Worm (Caenorhabditis elegans) whole organism, young adult: ENCODE results near the gene Y39E4B.6.
A peak's percentile ranks its signal among the peaks of the same experiment; 100 is the strongest.

ENCODE experiments used
- B0035.1 ChIP-seq: sonication (generic microtip); optimal IDR thresholded peaks from 2 replicates; lab custom pipeline; 2016; ENCODE audit warnings: missing genetic modification characterization, mild to moderate bottlenecking, missing compliant biosample characterization, missing genotype, missing genetic modification reagents
- C06A6.2 ChIP-seq: fragments of 200-800 bp; sonication (Bioruptor generic); conservative IDR thresholded peaks from 2 replicates; pipeline ENCODE4 v1.3.6; 2022; ENCODE audit warnings: missing genetic modification characterization, missing compliant biosample characterization
- F23B12.7 ChIP-seq: sonication (generic microtip); optimal IDR thresholded peaks from 2 replicates; lab custom pipeline; 2017; ENCODE audit warnings: missing genetic modification characterization, mild to moderate bottlenecking, missing compliant biosample characterization, antibody characterized with exemption, moderate library complexity; ENCODE audit not compliant: insufficient read depth
- F37B4.10 ChIP-seq: fragments of 200-800 bp; sonication (Bioruptor generic); IDR thresholded peaks from 2 replicates; pipeline ENCODE4 v1.3.6; 2022; ENCODE audit warnings: missing genetic modification characterization, missing compliant biosample characterization
- F57A8.1 ChIP-seq: fragments of 200-800 bp; sonication (Bioruptor generic); optimal IDR thresholded peaks from 2 replicates; lab custom pipeline; 2018; ENCODE audit warnings: mild to moderate bottlenecking, missing genetic modification characterization, moderate library complexity, missing compliant biosample characterization
- K11D2.4 ChIP-seq: fragments of 200-800 bp; sonication (Bioruptor generic); IDR thresholded peaks from 2 replicates; pipeline ENCODE4 v1.3.6; 2022; ENCODE audit warnings: missing genetic modification reagents, missing genetic modification characterization, missing compliant biosample characterization
- T07F8.4 ChIP-seq: sonication (generic microtip); optimal IDR thresholded peaks from 2 replicates; lab custom pipeline; 2016; ENCODE audit warnings: mild to moderate bottlenecking, missing genetic modification characterization, moderate library complexity, missing compliant biosample characterization
- ZK185.1 ChIP-seq: sonication (generic microtip); optimal IDR thresholded peaks from 2 replicates; lab custom pipeline; 2016; ENCODE audit warnings: mild to moderate bottlenecking, missing genetic modification characterization, missing compliant biosample characterization; ENCODE audit not compliant: poor library complexity, severe bottlenecking
- ama-1 ChIP-seq, 3 experiments: fragments of 150-350 bp in 1 of 3; sonication (generic microtip) in 2 of 3; optimal IDR thresholded peaks; 2 replicates each; lab custom pipeline; 2014 to 2018; ENCODE audit warnings: missing biosample characterization in 2 of 3, missing genetic modification characterization in 2 of 3, missing genetic modification reagents in 2 of 3
- atf-7 ChIP-seq: sonication (generic microtip); optimal IDR thresholded peaks from 2 replicates; lab custom pipeline; 2017; ENCODE audit warnings: mild to moderate bottlenecking, missing genetic modification characterization, missing compliant biosample characterization
- athp-1 ChIP-seq: sonication (generic microtip); optimal IDR thresholded peaks from 2 replicates; lab custom pipeline; 2017; ENCODE audit warnings: mild to moderate bottlenecking, missing genetic modification characterization, missing compliant biosample characterization
- attf-6 ChIP-seq: fragments of 200-800 bp; sonication (Bioruptor generic); IDR thresholded peaks from 2 replicates; pipeline ENCODE4 v1.3.6; 2022; ENCODE audit warnings: missing genetic modification reagents, missing genetic modification characterization, missing compliant biosample characterization
- ccch-3 ChIP-seq: fragments of 200-800 bp; sonication (Bioruptor generic); optimal IDR thresholded peaks from 2 replicates; lab custom pipeline; 2018; ENCODE audit warnings: mild to moderate bottlenecking, missing genetic modification characterization, missing compliant biosample characterization
- cebp-1 ChIP-seq, 2 experiments: fragments of 200-800 bp in 1 of 2; sonication (Bioruptor generic) in 1 of 2; sonication (generic microtip) in 1 of 2; IDR thresholded peaks in 1 of 2; optimal IDR thresholded peaks in 1 of 2; 2 replicates each; pipeline versions ENCODE4 v1.3.6 to Lab custom; 2017 to 2022; ENCODE audit warnings: missing compliant biosample characterization in 2 of 2, missing genetic modification characterization in 2 of 2, mild to moderate bottlenecking in 1 of 2, missing genetic modification reagents in 1 of 2, moderate library complexity in 1 of 2
- ceh-100 ChIP-seq: fragments of 200-800 bp; sonication (Bioruptor generic); IDR thresholded peaks from 2 replicates; pipeline ENCODE4 v1.3.6; 2022; ENCODE audit warnings: missing genetic modification reagents, missing genetic modification characterization, missing compliant biosample characterization
- ceh-27 ChIP-seq: fragments of 200-800 bp; sonication (Bioruptor generic); optimal IDR thresholded peaks from 2 replicates; lab custom pipeline; 2018; ENCODE audit warnings: mild to moderate bottlenecking, missing genetic modification characterization, moderate library complexity, missing compliant biosample characterization
- dox-1 ChIP-seq: fragments of 200-800 bp; sonication (Bioruptor generic); IDR thresholded peaks from 2 replicates; pipeline ENCODE4 v1.3.6; 2022; ENCODE audit warnings: missing genetic modification reagents, missing genetic modification characterization, missing compliant biosample characterization
- dpl-1 ChIP-seq: fragments of 150-350 bp; optimal IDR thresholded peaks from 2 replicates; lab custom pipeline; 2014; ENCODE audit warnings: missing biosample characterization, missing genetic modification reagents, missing genetic modification characterization
- efl-1 ChIP-seq: fragments of 150-350 bp; optimal IDR thresholded peaks from 2 replicates; lab custom pipeline; 2014; ENCODE audit warnings: missing biosample characterization, missing genetic modification reagents, missing genetic modification characterization
- ekl-4 ChIP-seq: fragments of 200-800 bp; sonication (Bioruptor generic); IDR thresholded peaks from 2 replicates; pipeline ENCODE4 v1.3.6; 2022; ENCODE audit warnings: missing genetic modification reagents, missing genetic modification characterization, missing compliant biosample characterization
- ets-4 ChIP-seq: fragments of 200-800 bp; sonication (Bioruptor generic); optimal IDR thresholded peaks from 2 replicates; lab custom pipeline; 2018; ENCODE audit warnings: mild to moderate bottlenecking, missing genetic modification characterization, missing compliant biosample characterization
- gei-17 ChIP-seq: fragments of 200-800 bp; sonication (Bioruptor generic); optimal IDR thresholded peaks from 2 replicates; lab custom pipeline; 2018; ENCODE audit warnings: mild to moderate bottlenecking, missing genetic modification characterization, missing compliant biosample characterization
- hlh-12 ChIP-seq: sonication (generic microtip); optimal IDR thresholded peaks from 2 replicates; lab custom pipeline; 2016; ENCODE audit warnings: missing genetic modification characterization, missing compliant biosample characterization
- hmg-1.2 ChIP-seq: fragments of 200-800 bp; sonication (Bioruptor generic); IDR thresholded peaks from 2 replicates; pipeline ENCODE4 v1.3.6; 2022; ENCODE audit warnings: missing genetic modification reagents, missing genetic modification characterization, missing compliant biosample characterization
- lag-1 ChIP-seq: fragments of 200-800 bp; sonication (Bioruptor generic); IDR thresholded peaks from 2 replicates; pipeline ENCODE4 v1.3.6; 2022; ENCODE audit warnings: missing genetic modification reagents, missing genetic modification characterization, missing compliant biosample characterization
- lin-40 ChIP-seq: sonication (generic microtip); optimal IDR thresholded peaks from 2 replicates; lab custom pipeline; 2016; ENCODE audit warnings: missing genetic modification characterization, mild to moderate bottlenecking, missing compliant biosample characterization, missing genotype, missing genetic modification reagents
- madf-10 ChIP-seq: sonication (generic microtip); optimal IDR thresholded peaks from 2 replicates; lab custom pipeline; 2016; ENCODE audit warnings: mild to moderate bottlenecking, missing genetic modification characterization, missing compliant biosample characterization
- madf-6 ChIP-seq: fragments of 200-800 bp; sonication (Bioruptor generic); IDR thresholded peaks from 2 replicates; pipeline ENCODE4 v1.3.6; 2022; ENCODE audit warnings: missing genetic modification reagents, missing genetic modification characterization, missing compliant biosample characterization
- nhr-80 ChIP-seq: sonication (generic microtip); optimal IDR thresholded peaks from 2 replicates; lab custom pipeline; 2016; ENCODE audit warnings: missing genetic modification characterization, missing compliant biosample characterization
- rec-8 ChIP-seq, 2 experiments: sonication (generic microtip); optimal IDR thresholded peaks; 2 replicates each; lab custom pipeline; 2016; ENCODE audit warnings: mild to moderate bottlenecking in 2 of 2, missing genetic modification characterization in 2 of 2, missing genetic modification reagents in 2 of 2, missing genotype in 2 of 2, missing biosample characterization in 1 of 2, missing compliant biosample characterization in 1 of 2, moderate library complexity in 1 of 2
- sdz-38 ChIP-seq: sonication (generic microtip); optimal IDR thresholded peaks from 2 replicates; lab custom pipeline; 2016; ENCODE audit warnings: missing genotype, missing genetic modification characterization, missing compliant biosample characterization
- snpc-1.1 ChIP-seq: sonication (generic microtip); optimal IDR thresholded peaks from 2 replicates; lab custom pipeline; 2017; ENCODE audit warnings: missing genetic modification characterization, mild to moderate bottlenecking, missing compliant biosample characterization, antibody characterized with exemption, moderate library complexity, missing genotype, missing genetic modification reagents; ENCODE audit not compliant: insufficient read depth
- snpc-1.3 ChIP-seq: sonication (generic microtip); optimal IDR thresholded peaks from 2 replicates; lab custom pipeline; 2017; ENCODE audit warnings: missing genetic modification characterization, mild to moderate bottlenecking, missing compliant biosample characterization, antibody characterized with exemption, moderate library complexity, missing genotype, missing genetic modification reagents; ENCODE audit not compliant: insufficient read depth
- somi-1 ChIP-seq: fragments of 200-800 bp; sonication (Bioruptor generic); optimal IDR thresholded peaks from 2 replicates; lab custom pipeline; 2018; ENCODE audit warnings: mild to moderate bottlenecking, missing genetic modification characterization, missing compliant biosample characterization
- tbp1 ChIP-seq: fragments of 200-800 bp; sonication (Bioruptor generic); optimal IDR thresholded peaks from 2 replicates; lab custom pipeline; 2018; ENCODE audit warnings: mild to moderate bottlenecking, missing genetic modification characterization, missing compliant biosample characterization
- tbx-9 ChIP-seq: sonication (generic microtip); optimal IDR thresholded peaks from 2 replicates; lab custom pipeline; 2016; ENCODE audit warnings: borderline replicate concordance, missing genetic modification characterization, inconsistent platforms, missing compliant biosample characterization
- tlf-1 ChIP-seq: fragments of 200-800 bp; sonication (Bioruptor generic); optimal IDR thresholded peaks from 2 replicates; lab custom pipeline; 2018; ENCODE audit warnings: mild to moderate bottlenecking, missing genetic modification characterization, missing compliant biosample characterization
- ztf-18 ChIP-seq: sonication (generic microtip); optimal IDR thresholded peaks from 2 replicates; lab custom pipeline; 2016; ENCODE audit warnings: missing genotype, mild to moderate bottlenecking, missing genetic modification characterization, missing compliant biosample characterization
- ztf-3 ChIP-seq: fragments of 200-800 bp; sonication (Bioruptor generic); optimal IDR thresholded peaks from 2 replicates; lab custom pipeline; 2018; ENCODE audit warnings: mild to moderate bottlenecking, missing genetic modification characterization, missing compliant biosample characterization
- ztf-6 ChIP-seq: fragments of 200-800 bp; sonication (Bioruptor generic); IDR thresholded peaks from 2 replicates; pipeline ENCODE4 v1.3.6; 2022; ENCODE audit warnings: missing genetic modification reagents, missing genetic modification characterization, missing compliant biosample characterization

Gene Y39E4B.6

DNA sequence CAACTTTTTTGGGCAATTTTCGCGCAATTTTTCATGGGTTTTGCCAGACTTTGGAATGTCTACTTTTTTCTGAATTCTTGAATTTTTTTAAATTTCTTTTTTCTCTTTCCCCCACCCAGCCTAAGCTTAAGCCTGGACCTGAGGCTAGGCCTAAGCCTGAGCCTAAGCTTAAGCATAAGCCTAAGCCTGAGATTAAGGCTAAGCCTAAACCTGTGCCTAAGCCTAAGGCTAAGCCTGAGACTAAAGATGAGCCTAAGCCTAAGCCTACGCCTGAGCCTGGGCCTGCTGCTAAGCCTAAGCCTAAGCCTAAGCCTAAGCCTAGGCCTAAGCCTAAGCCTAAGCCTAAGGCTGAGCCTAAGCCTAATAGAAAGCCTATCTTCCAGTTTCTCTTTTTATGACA, 14.3 kb upstream of the Y39E4B.6 start:
- TF ChIP-seq dpl-1 (no peak), ceh-100 (no peak), snpc-1.3 (tag; lab: Kevin White, UChicago) (no peak), K11D2.4 (no peak), ztf-3 (GFP tag; lab: Kevin White, UChicago) (no peak), hlh-12 (tag; lab: Kevin White, UChicago) (no peak), ccch-3 (GFP tag; lab: Kevin White, UChicago) (no peak), ztf-18 (no peak), T07F8.4 (no peak), ets-4 (no peak), lag-1 (GFP tag; lab: Robert Waterston, UW) (no peak), F57A8.1 (GFP tag; lab: Kevin White, UChicago) (no peak)

DNA sequence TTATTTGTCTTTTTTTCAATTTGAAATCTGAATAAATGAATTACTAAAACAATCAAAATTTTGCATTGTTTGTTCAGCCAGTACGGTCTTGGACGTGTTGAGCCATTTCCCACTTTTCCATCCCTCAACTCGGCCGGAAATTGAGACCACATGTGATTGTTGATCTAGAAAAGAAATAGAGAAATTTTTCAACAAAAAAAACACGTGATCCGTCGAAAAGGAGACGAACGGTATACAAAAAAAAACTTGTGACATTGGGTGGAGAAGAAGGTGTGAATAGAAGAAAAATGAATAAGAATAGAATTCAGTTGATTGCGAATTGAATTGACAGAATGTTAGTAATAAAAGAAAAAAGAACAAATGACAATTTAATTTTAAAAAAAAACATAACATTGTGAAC, 13.8 kb upstream of the Y39E4B.6 start:
- TF ChIP-seq F37B4.10 (no peak), ccch-3 (GFP tag; lab: Kevin White, UChicago) (no peak), attf-6 (GFP tag; lab: Robert Waterston, UW) (no peak), somi-1 (GFP tag; lab: Kevin White, UChicago) (peak; percentile 24), rec-8 (tag; optimal IDR thresholded peaks at IDR 0.05; lab: Kevin White, UChicago) (no peak)

DNA sequence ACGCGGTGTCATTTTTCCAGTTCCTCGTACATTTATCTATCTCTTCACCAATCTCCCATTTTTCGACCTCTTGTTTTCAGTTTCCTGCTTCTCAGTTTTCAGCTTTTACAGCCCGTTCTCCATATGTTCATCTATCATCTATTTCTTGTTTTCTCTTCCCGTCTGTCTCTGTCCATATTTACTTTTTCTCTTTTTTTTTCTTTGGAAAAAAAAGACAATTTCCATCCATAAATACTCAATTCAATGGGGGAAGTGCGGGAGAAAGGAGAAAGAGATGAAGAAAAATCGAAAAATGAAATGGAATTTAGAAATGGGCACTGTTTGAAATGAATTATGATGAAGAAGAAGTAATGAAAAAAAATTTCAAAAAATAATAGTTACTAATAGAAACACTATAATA, 12.4 kb upstream of the Y39E4B.6 start:
- TF ChIP-seq lin-40 (tag; lab: Kevin White, UChicago): peak; percentile 14
- TF ChIP-seq madf-6 (GFP tag; lab: Robert Waterston, UW): no peak

DNA sequence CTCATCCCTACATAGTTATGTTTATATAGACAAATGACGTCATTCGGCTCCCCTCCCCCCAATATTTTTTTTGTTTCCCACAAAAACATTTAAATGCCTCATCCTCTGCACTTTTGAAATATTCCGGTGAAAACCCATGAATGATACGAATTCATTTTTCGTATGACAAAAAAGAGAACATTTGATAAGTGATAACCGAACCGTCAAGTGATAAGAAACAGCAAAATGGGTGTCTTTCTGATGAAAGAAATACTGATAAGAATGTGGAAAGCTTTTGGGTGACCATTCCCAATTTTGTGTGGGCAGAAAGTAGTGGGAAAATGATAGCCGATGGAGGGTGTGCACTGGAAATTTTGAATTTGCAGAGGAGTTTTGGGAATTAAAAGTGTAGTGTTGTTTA, 11.2 kb upstream of the Y39E4B.6 start:
- TF ChIP-seq nhr-80 (tag; lab: Kevin White, UChicago) (peak; percentile 79), ztf-6 (GFP tag; lab: Robert Waterston, UW) (no peak), cebp-1 (GFP tag; IDR thresholded peaks at IDR 0.05; lab: Robert Waterston, UW) (no peak), cebp-1 (tag; optimal IDR thresholded peaks at IDR 0.05; lab: Kevin White, UChicago) (peak; percentile 41), ets-4 (no peak), athp-1 (tag; lab: Kevin White, UChicago) (no peak), ceh-27 (GFP tag; lab: Kevin White, UChicago) (no peak), ccch-3 (GFP tag; lab: Kevin White, UChicago) (no peak), gei-17 (GFP tag; lab: Kevin White, UChicago) (no peak), dox-1 (GFP tag; lab: Robert Waterston, UW) (peak; percentile 57), hmg-1.2 (GFP tag; lab: Robert Waterston, UW) (0 out of 2 replicates have a peak, but pooled peaks have one; percentile 10), tbx-9 (no peak), F23B12.7 (tag; lab: Kevin White, UChicago) (no peak)

DNA sequence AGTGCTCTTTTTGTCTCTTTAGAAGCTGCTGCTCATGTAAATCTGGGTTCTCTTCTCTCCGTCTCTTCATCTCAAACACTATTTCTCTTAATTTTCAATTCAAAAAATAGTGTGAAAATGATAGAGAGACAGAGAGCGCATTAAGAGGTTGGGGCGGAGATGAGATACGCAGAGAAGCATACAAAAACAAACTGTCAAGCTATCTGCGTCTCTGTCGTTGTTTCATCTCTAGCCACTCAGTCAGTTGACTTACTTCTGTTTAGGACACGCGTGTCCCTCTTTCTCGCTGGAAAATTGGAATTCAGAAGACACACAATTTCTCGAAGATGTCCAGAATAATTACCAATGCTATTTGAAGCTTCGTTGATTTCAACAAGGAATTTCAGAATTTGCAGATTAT, 9.4 kb upstream of the Y39E4B.6 start:
- TF ChIP-seq lin-40 (tag; lab: Kevin White, UChicago) (peak; percentile 90), C06A6.2 (GFP tag; lab: Robert Waterston, UW) (peak; percentile 85), ztf-6 (GFP tag; lab: Robert Waterston, UW) (no peak), tlf-1 (GFP tag; lab: Kevin White, UChicago) (peak; percentile 65), F37B4.10 (no peak), sdz-38 (no peak), nhr-80 (tag; lab: Kevin White, UChicago) (peak; percentile 31), F57A8.1 (GFP tag; lab: Kevin White, UChicago) (no peak), madf-10 (peak; percentile 33), ZK185.1 (tag; lab: Kevin White, UChicago) (peak; percentile 9), atf-7 (tag; lab: Kevin White, UChicago) (peak; percentile 62), tbp1 (peak; percentile 51), somi-1 (GFP tag; lab: Kevin White, UChicago) (peak; percentile 52), T07F8.4 (no peak), ama-1 (optimal IDR thresholded peaks at IDR 0.05; lab: Kevin White, UChicago) (peak; percentile 92), ama-1 (GFP tag; optimal IDR thresholded peaks at IDR 0.05; lab: Kevin White, UChicago) (no peak), efl-1 (GFP tag; lab: Kevin White, UChicago) (no peak), ekl-4 (peak; percentile 68), gei-17 (GFP tag; lab: Kevin White, UChicago) (peak; percentile 37), B0035.1 (no peak), snpc-1.1 (tag; lab: Kevin White, UChicago) (no peak)
